Worm (Caenorhabditis elegans) whole organism, mixed stage, embryonic: Measurements from ENCODE around the gene M88.4.

Experiments
- ces-1 ChIP-seq: fragments of 150-350 bp; optimal IDR thresholded peaks from 2 replicates; lab custom pipeline; 2014; ENCODE audit warnings: missing biosample characterization, missing genetic modification reagents, missing genetic modification characterization
- elt-1 ChIP-seq: sonication (generic microtip); optimal IDR thresholded peaks from 2 replicates; lab custom pipeline; 2017; ENCODE audit warnings: missing genetic modification characterization, mild to moderate bottlenecking, missing compliant biosample characterization, antibody characterized with exemption, moderate library complexity, borderline replicate concordance; ENCODE audit not compliant: insufficient read depth
- mep-1 ChIP-seq: fragments of 150-350 bp; optimal IDR thresholded peaks from 2 replicates; lab custom pipeline; 2017; ENCODE audit warnings: missing biosample characterization, missing genetic modification reagents, missing genetic modification characterization, inconsistent platforms
- nhr-76 ChIP-seq: sonication (generic microtip); optimal IDR thresholded peaks from 2 replicates; lab custom pipeline; 2017; ENCODE audit warnings: missing biosample characterization, missing genetic modification characterization
- snpc-4 ChIP-seq: fragments of 150-350 bp; optimal IDR thresholded peaks from 2 replicates; lab custom pipeline; 2014; ENCODE audit warnings: missing biosample characterization, missing genetic modification characterization

- peak; percentile 14 for TF ChIP-seq ces-1 (GFP tag; lab: Kevin White, UChicago)
- no peak for TF ChIP-seq mep-1 (tag; lab: Kevin White, UChicago)
- no peak for TF ChIP-seq snpc-4
- TF ChIP-seq nhr-76: no peak
- TF ChIP-seq elt-1 (tag; lab: Kevin White, UChicago): no peak
These were observed 34.9 kb upstream of the M88.4 start for ce11 chrIII:4513926-4514325.
